Fruit fly (Drosophila melanogaster): Measurements from ENCODE around the gene AlaRS.
A peak's percentile ranks its signal among the peaks of the same experiment; 100 is the strongest.

AlaRS gene

DNA sequence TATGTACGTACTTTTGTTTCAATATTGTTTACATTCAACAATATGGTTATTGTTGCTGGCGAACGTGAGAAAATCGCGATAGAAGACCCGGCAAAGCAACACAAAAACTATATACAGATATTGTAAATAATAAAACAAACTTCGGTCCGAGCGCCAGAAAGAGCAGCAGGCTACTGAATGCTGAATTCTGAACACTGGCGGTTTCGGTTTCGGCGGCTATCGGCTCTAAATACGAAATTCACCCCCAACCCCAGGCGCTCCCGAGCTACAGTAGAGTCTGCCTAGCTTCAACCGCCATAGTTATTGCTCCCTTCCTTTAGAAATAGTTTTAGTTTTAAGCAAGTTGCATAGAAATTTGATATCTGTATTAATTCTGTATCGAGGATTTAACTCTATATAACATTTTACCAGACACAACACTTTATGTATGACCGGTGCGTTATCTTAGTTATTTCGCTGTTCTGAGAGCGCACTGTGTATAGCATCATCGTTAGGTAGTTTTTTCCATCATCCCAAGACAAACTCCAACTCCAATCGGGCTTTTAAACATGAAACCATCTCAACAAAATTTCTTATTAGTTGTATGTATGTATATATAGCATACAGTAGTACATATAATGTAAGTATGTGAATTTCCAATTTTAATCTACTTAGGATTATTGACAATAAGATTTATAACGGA is 19.1 kb downstream of the AlaRS start, which contains the start of gene CG7627:
TSS of gene CG7627 (minus strand) at position 197 of the 682 bp plus-strand sequence.
- TF ChIP-seq Ets98B (GFP tag; IDR thresholded peaks at IDR 0.05) (peak; percentile 66), rn (GFP tag; IDR thresholded peaks at IDR 0.05) (peak; percentile 45), Pif1A (GFP tag; optimal IDR thresholded peaks at IDR 0.05) (peak; percentile 43), CG10348 (GFP tag; IDR thresholded peaks at IDR 0.05) (peak; percentile 35; the same call in 1 of the 2 replicates), D1 (tag; optimal IDR thresholded peaks at IDR 0.05) (no peak), CG13204 (GFP tag; optimal IDR thresholded peaks at IDR 0.05) (no peak), EcR (GFP tag; optimal IDR thresholded peaks at IDR 0.05) (no peak), CG34367 (tag; optimal IDR thresholded peaks at IDR 0.05) (peak; percentile 26), Snoo (tag; optimal IDR thresholded peaks at IDR 0.05) (peak; percentile 49), CG8159 (tag; optimal IDR thresholded peaks at IDR 0.05) (peak; percentile 63), fd96Ca (GFP tag; IDR thresholded peaks at IDR 0.05) (peak; percentile 78; the same call in 2 of the 3 replicates), CG8301 (tag; optimal IDR thresholded peaks at IDR 0.05) (peak; percentile 58), Pif1B (GFP tag; optimal IDR thresholded peaks at IDR 0.05) (peak; percentile 13), CG4496 (GFP tag; IDR thresholded peaks at IDR 0.05) (peak; percentile 80), CG12605 (GFP tag; IDR thresholded peaks at IDR 0.05) (peak; percentile 59), CG9948 (tag; optimal IDR thresholded peaks at IDR 0.05) (peak; percentile 51), CG17806 (tag; optimal IDR thresholded peaks at IDR 0.05) (peak; percentile 46), CG32121 (GFP tag; IDR thresholded peaks at IDR 0.05) (peak; percentile 54), gl (tag; optimal IDR thresholded peaks at IDR 0.05) (peak; percentile 7), CG14655 (GFP tag; optimal IDR thresholded peaks at IDR 0.05) (peak; percentile 68), CG15710 (tag; optimal IDR thresholded peaks at IDR 0.05) (peak; percentile 40)

DNA sequence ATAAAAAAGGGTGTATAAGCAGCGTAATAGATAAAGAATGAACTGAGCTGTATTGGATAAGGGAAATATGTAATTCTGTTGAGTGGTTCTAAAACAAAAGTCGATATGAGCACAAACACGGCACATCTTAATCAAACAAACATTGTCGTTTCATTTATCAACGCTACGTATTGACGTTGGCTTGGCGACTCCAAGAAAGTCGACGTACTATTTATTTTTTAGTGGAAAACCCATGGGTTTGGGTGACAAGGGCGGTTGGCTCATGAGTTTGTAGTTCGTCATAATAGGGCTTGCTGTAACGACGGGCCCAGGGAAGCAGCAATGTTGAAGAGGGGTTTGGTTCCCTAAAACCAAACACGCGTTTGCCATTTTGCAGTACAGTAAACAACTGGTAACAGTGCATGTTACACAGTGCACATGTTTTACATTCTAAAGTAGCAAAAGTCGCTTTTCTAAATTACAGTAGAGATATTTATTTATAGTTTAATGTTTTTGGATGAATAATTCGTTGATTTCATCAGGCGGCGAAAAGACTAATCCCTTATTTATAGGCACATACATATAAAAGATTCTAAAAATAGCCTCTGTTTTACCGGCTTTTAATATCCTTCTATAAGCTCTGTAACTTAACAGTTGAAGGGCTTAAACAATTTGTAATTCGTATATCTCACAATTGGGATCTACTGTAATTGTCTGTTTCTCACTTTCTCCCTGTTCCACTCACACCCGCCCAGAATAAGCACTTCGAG is 20.2 kb downstream of the AlaRS start:
- peak; percentile 64 for TF ChIP-seq CG15710 (tag; optimal IDR thresholded peaks at IDR 0.05)
- no peak for TF ChIP-seq fd96Ca (GFP tag; IDR thresholded peaks at IDR 0.05)
- TF ChIP-seq Pif1A (GFP tag; optimal IDR thresholded peaks at IDR 0.05), result peak; percentile 46
- TF ChIP-seq D1 (tag; optimal IDR thresholded peaks at IDR 0.05), result peak; percentile 7
- TF ChIP-seq CG12605 (GFP tag; IDR thresholded peaks at IDR 0.05), result no peak
- TF ChIP-seq gl (tag; optimal IDR thresholded peaks at IDR 0.05), result no peak
- peak; percentile 59 for TF ChIP-seq CG8301 (tag; optimal IDR thresholded peaks at IDR 0.05)
- no peak for TF ChIP-seq CG13204 (GFP tag; optimal IDR thresholded peaks at IDR 0.05)
- no peak for TF ChIP-seq Pif1B (GFP tag; optimal IDR thresholded peaks at IDR 0.05)
- TF ChIP-seq Ets98B (GFP tag; IDR thresholded peaks at IDR 0.05), result no peak
- TF ChIP-seq CG17806 (tag; optimal IDR thresholded peaks at IDR 0.05), result peak; percentile 38
- TF ChIP-seq CG14655 (GFP tag; optimal IDR thresholded peaks at IDR 0.05), result peak; percentile 67
- TF ChIP-seq rn (GFP tag; IDR thresholded peaks at IDR 0.05), result no peak
- TF ChIP-seq CG4496 (GFP tag; IDR thresholded peaks at IDR 0.05), result peak; percentile 40; the same call in 1 of the 3 replicates
- no peak for TF ChIP-seq CG32121 (GFP tag; IDR thresholded peaks at IDR 0.05)
- no peak for TF ChIP-seq CG10348 (GFP tag; IDR thresholded peaks at IDR 0.05)
- no peak for TF ChIP-seq EcR (GFP tag; optimal IDR thresholded peaks at IDR 0.05)
- TF ChIP-seq CG8159 (tag; optimal IDR thresholded peaks at IDR 0.05), result peak; percentile 56
- peak; percentile 37 for TF ChIP-seq CG34367 (tag; optimal IDR thresholded peaks at IDR 0.05)
- TF ChIP-seq Snoo (tag; optimal IDR thresholded peaks at IDR 0.05), result peak; percentile 30
- peak; percentile 57 for TF ChIP-seq CG9948 (tag; optimal IDR thresholded peaks at IDR 0.05)

DNA sequence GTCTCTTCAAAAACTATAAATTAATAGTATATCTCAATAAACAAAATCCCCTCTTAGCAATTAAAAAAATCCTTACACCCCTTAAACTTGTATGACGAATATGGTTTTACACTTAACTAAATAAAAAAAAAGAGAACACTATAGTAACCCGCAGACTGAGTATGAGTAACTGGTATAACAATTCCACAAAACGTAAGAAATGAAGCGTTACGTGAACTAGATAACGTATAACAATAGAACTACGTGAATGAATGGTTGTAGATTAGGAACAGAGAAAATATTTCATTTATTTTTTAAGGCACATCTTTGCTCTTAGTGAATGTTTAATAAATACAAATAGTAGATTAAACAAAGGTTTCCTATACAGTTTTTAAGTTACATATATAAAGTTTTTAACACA is 26.1 kb downstream of the AlaRS start:
- TF ChIP-seq D1 (tag; optimal IDR thresholded peaks at IDR 0.05) (no peak), CG13204 (GFP tag; optimal IDR thresholded peaks at IDR 0.05) (no peak), rn (GFP tag; IDR thresholded peaks at IDR 0.05) (no peak), CG8159 (tag; optimal IDR thresholded peaks at IDR 0.05) (no peak), CG32121 (GFP tag; IDR thresholded peaks at IDR 0.05) (no peak), fd96Ca (GFP tag; IDR thresholded peaks at IDR 0.05) (no peak), Pif1B (GFP tag; optimal IDR thresholded peaks at IDR 0.05) (no peak), Pif1A (GFP tag; optimal IDR thresholded peaks at IDR 0.05) (no peak), CG9948 (tag; optimal IDR thresholded peaks at IDR 0.05) (no peak), Snoo (tag; optimal IDR thresholded peaks at IDR 0.05) (no peak), CG34367 (tag; optimal IDR thresholded peaks at IDR 0.05) (no peak), CG17806 (tag; optimal IDR thresholded peaks at IDR 0.05) (no peak), CG14655 (GFP tag; optimal IDR thresholded peaks at IDR 0.05) (no peak), CG12605 (GFP tag; IDR thresholded peaks at IDR 0.05) (no peak), CG8301 (tag; optimal IDR thresholded peaks at IDR 0.05) (no peak)

DNA sequence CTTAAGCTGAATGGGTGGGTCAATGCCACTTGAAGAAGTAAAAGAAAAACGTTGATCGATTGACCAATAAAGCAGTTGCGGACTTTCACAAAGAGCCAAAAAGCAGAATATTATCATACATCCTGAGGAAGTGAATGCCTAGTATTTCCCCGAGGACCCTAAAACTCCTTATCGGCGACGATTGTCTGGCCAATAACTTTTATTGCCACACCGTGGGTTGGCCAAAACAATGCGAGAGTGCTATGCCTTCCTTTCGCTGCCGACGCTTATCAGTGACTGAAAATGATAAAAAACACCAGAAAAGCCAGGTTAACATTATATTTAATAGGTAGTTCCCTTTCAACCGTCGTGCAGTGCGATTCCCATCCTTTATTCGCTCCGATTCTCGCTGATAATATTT is 29.7 kb downstream of the AlaRS start, which contains the start of gene Mur29B:
TSS of gene Mur29B (plus strand) at position 324 of the 400 bp plus-strand sequence.
- TF ChIP-seq CG8301 (tag; optimal IDR thresholded peaks at IDR 0.05) (no peak), fd96Ca (GFP tag; IDR thresholded peaks at IDR 0.05) (no peak), CG8159 (tag; optimal IDR thresholded peaks at IDR 0.05) (no peak), D1 (tag; optimal IDR thresholded peaks at IDR 0.05) (no peak), CG34367 (tag; optimal IDR thresholded peaks at IDR 0.05) (no peak), CG32121 (GFP tag; IDR thresholded peaks at IDR 0.05) (no peak), CG17806 (tag; optimal IDR thresholded peaks at IDR 0.05) (no peak), CG10348 (GFP tag; IDR thresholded peaks at IDR 0.05) (no peak), Snoo (tag; optimal IDR thresholded peaks at IDR 0.05) (no peak), rn (GFP tag; IDR thresholded peaks at IDR 0.05) (no peak), Pif1B (GFP tag; optimal IDR thresholded peaks at IDR 0.05) (no peak), CG14655 (GFP tag; optimal IDR thresholded peaks at IDR 0.05) (no peak), Pif1A (GFP tag; optimal IDR thresholded peaks at IDR 0.05) (no peak)

DNA sequence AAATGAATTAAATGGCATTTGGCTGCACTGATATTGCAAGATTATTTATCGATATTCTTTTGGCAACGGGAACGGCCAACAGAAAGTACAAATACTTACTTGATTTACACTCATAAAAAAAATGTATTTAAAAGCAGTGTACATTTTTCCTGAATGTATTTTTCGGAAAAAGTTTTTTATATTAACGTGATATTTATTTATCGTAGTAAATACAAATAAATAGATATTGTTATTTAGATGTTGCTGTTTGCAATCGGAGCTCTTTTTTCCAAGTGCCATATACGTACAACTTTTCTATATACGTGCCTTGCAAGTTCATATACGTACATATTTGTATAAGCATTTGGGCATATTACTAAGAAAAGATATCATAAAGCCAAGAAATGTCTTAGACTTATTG is 30.2 kb downstream of the AlaRS start:
- TF ChIP-seq CG8301 (tag; optimal IDR thresholded peaks at IDR 0.05) (no peak), CG34367 (tag; optimal IDR thresholded peaks at IDR 0.05) (no peak), Snoo (tag; optimal IDR thresholded peaks at IDR 0.05) (no peak), fd96Ca (GFP tag; IDR thresholded peaks at IDR 0.05) (no peak), CG15710 (tag; optimal IDR thresholded peaks at IDR 0.05) (no peak), Ets98B (GFP tag; IDR thresholded peaks at IDR 0.05) (no peak), CG17806 (tag; optimal IDR thresholded peaks at IDR 0.05) (no peak), Pif1A (GFP tag; optimal IDR thresholded peaks at IDR 0.05) (no peak), CG9948 (tag; optimal IDR thresholded peaks at IDR 0.05) (no peak), gl (tag; optimal IDR thresholded peaks at IDR 0.05) (no peak), CG10348 (GFP tag; IDR thresholded peaks at IDR 0.05) (no peak), Pif1B (GFP tag; optimal IDR thresholded peaks at IDR 0.05) (no peak), CG8159 (tag; optimal IDR thresholded peaks at IDR 0.05) (no peak), CG4496 (GFP tag; IDR thresholded peaks at IDR 0.05) (no peak)

All from whole organism, pupa.